Worm (Caenorhabditis elegans) whole organism, L4 larva: ENCODE results near the gene srbc-9.

Source experiments
- D1046.2 ChIP-seq: fragments of 200-800 bp; sonication (Bioruptor generic); IDR thresholded peaks from 2 replicates; pipeline ENCODE4 v1.3.6; 2022; ENCODE audit warnings: missing genetic modification characterization, missing compliant biosample characterization
- T20F7.1 ChIP-seq: fragments of 200-800 bp; sonication (Bioruptor generic); optimal IDR thresholded peaks from 2 replicates; lab custom pipeline; 2018; ENCODE audit warnings: mild to moderate bottlenecking, missing genetic modification characterization, missing compliant biosample characterization
- attf-4 ChIP-seq: sonication (generic microtip); optimal IDR thresholded peaks from 3 replicates; lab custom pipeline; 2017; ENCODE audit warnings: missing biosample characterization, missing genetic modification characterization
- ceh-20 ChIP-seq: fragments of 200-800 bp; sonication (Bioruptor generic); IDR thresholded peaks from 2 replicates; pipeline ENCODE4 v1.3.6; 2022; ENCODE audit warnings: missing genetic modification reagents, missing genetic modification characterization, missing compliant biosample characterization
- ceh-44 ChIP-seq: fragments of 200-800 bp; sonication (Bioruptor generic); IDR thresholded peaks from 2 replicates; pipeline ENCODE4 v1.3.6; 2022; ENCODE audit warnings: missing genetic modification reagents, missing genetic modification characterization, missing compliant biosample characterization
- ceh-82 ChIP-seq: sonication (generic microtip); optimal IDR thresholded peaks from 2 replicates; lab custom pipeline; 2017; ENCODE audit warnings: missing biosample characterization, missing genetic modification characterization
- cey-2 ChIP-seq: sonication (generic microtip); optimal IDR thresholded peaks from 3 replicates; lab custom pipeline; 2017; ENCODE audit warnings: missing genetic modification characterization, mild to moderate bottlenecking, missing compliant biosample characterization, antibody characterized with exemption, borderline replicate concordance; ENCODE audit not compliant: insufficient read depth
- ctbp-1 ChIP-seq: fragments of 200-800 bp; sonication (Bioruptor generic); IDR thresholded peaks from 2 replicates; pipeline ENCODE4 v1.3.6; 2022; ENCODE audit warnings: missing genetic modification reagents, missing genetic modification characterization, missing compliant biosample characterization
- daf-8 ChIP-seq: fragments of 200-800 bp; sonication (Bioruptor generic); IDR thresholded peaks from 2 replicates; pipeline ENCODE4 v1.3.6; 2022; ENCODE audit warnings: missing genetic modification characterization, missing compliant biosample characterization
- dve-1 ChIP-seq: sonication (generic microtip); optimal IDR thresholded peaks from 2 replicates; lab custom pipeline; 2017; ENCODE audit warnings: antibody characterized with exemption, mild to moderate bottlenecking, missing genetic modification characterization, missing compliant biosample characterization; ENCODE audit not compliant: insufficient read depth
- fos-1 ChIP-seq: fragments of 150-350 bp; optimal IDR thresholded peaks from 2 replicates; lab custom pipeline; 2014; ENCODE audit warnings: missing biosample characterization, missing genetic modification characterization
- gei-8 ChIP-seq: fragments of 200-800 bp; sonication (Bioruptor generic); optimal IDR thresholded peaks from 2 replicates; lab custom pipeline; 2018; ENCODE audit warnings: mild to moderate bottlenecking, missing genetic modification characterization, missing compliant biosample characterization
- hlh-30 ChIP-seq: sonication (generic microtip); optimal IDR thresholded peaks from 2 replicates; lab custom pipeline; 2017; ENCODE audit warnings: antibody characterized with exemption, mild to moderate bottlenecking, missing genetic modification characterization, missing compliant biosample characterization; ENCODE audit not compliant: insufficient read depth
- hmg-1.1 ChIP-seq: fragments of 200-800 bp; sonication (Bioruptor generic); IDR thresholded peaks from 2 replicates; pipeline ENCODE4 v1.3.6; 2022; ENCODE audit warnings: missing genetic modification reagents, missing genetic modification characterization, missing compliant biosample characterization
- lim-7 ChIP-seq: fragments of 200-800 bp; sonication (Bioruptor generic); IDR thresholded peaks from 2 replicates; pipeline ENCODE4 v1.3.6; 2022; ENCODE audit warnings: missing genetic modification characterization, missing compliant biosample characterization
- lin-38 ChIP-seq: fragments of 200-800 bp; sonication (Bioruptor generic); IDR thresholded peaks from 2 replicates; pipeline ENCODE4 v1.3.6; 2022; ENCODE audit warnings: missing genetic modification reagents, missing genetic modification characterization, missing compliant biosample characterization
- lir-3 ChIP-seq: sonication (generic microtip); optimal IDR thresholded peaks from 2 replicates; lab custom pipeline; 2016; ENCODE audit warnings: mild to moderate bottlenecking, missing genetic modification characterization, missing compliant biosample characterization
- lsy-2 ChIP-seq, 2 experiments: fragments of 150-350 bp in 1 of 2; sonication (generic microtip) in 1 of 2; optimal IDR thresholded peaks; 2 replicates each; lab custom pipeline; 2014 to 2017; ENCODE audit warnings: missing biosample characterization in 2 of 2, missing genetic modification characterization in 2 of 2
- mdt-29 ChIP-seq: fragments of 200-800 bp; sonication (Bioruptor generic); IDR thresholded peaks from 2 replicates; pipeline ENCODE4 v1.3.6; 2022; ENCODE audit warnings: missing genetic modification reagents, missing genetic modification characterization, missing compliant biosample characterization
- mes-2 ChIP-seq: sonication (generic microtip); optimal IDR thresholded peaks from 2 replicates; lab custom pipeline; 2016; ENCODE audit warnings: missing genotype, mild to moderate bottlenecking, missing genetic modification characterization, missing compliant biosample characterization; ENCODE audit not compliant: poor library complexity, severe bottlenecking
- nhr-111 ChIP-seq: fragments of 200-800 bp; sonication (Bioruptor generic); optimal IDR thresholded peaks from 2 replicates; lab custom pipeline; 2018; ENCODE audit warnings: mild to moderate bottlenecking, missing genetic modification characterization, missing compliant biosample characterization
- nhr-237 ChIP-seq: sonication (generic microtip); optimal IDR thresholded peaks from 2 replicates; lab custom pipeline; 2017; ENCODE audit warnings: missing biosample characterization, missing genetic modification characterization
- nhr-42 ChIP-seq: fragments of 200-800 bp; sonication (Bioruptor generic); IDR thresholded peaks from 2 replicates; pipeline ENCODE4 v1.3.6; 2022; ENCODE audit warnings: missing genetic modification characterization, missing compliant biosample characterization
- nhr-77 ChIP-seq: fragments of 150-350 bp; optimal IDR thresholded peaks from 2 replicates; lab custom pipeline; 2014; ENCODE audit warnings: missing biosample characterization, missing genetic modification characterization
- pha-4 ChIP-seq, 2 experiments: fragments of 150-350 bp in 1 of 2; fragments of 200-800 bp in 1 of 2; sonication (Bioruptor generic) in 1 of 2; IDR thresholded peaks in 1 of 2; optimal IDR thresholded peaks in 1 of 2; 2 replicates each; pipeline versions ENCODE4 v1.3.6 to Lab custom; 2014 to 2022; ENCODE audit warnings: missing genetic modification characterization in 2 of 2, missing genetic modification reagents in 2 of 2, missing biosample characterization in 1 of 2, missing compliant biosample characterization in 1 of 2
- pqm-1 ChIP-seq: sonication (generic microtip); optimal IDR thresholded peaks from 2 replicates; lab custom pipeline; 2017; ENCODE audit warnings: missing biosample characterization, missing genetic modification characterization
- rbr-2 ChIP-seq: sonication (generic microtip); optimal IDR thresholded peaks from 2 replicates; lab custom pipeline; 2016; ENCODE audit warnings: missing genotype, missing genetic modification characterization, missing compliant biosample characterization
- sdz-12 ChIP-seq: fragments of 200-800 bp; sonication (Bioruptor generic); optimal IDR thresholded peaks from 2 replicates; lab custom pipeline; 2018; ENCODE audit warnings: mild to moderate bottlenecking, missing genetic modification characterization, missing compliant biosample characterization
- skn-1 ChIP-seq: fragments of 150-350 bp; optimal IDR thresholded peaks from 2 replicates; lab custom pipeline; 2014; ENCODE audit warnings: missing biosample characterization, missing genetic modification characterization
- tra-1 ChIP-seq: fragments of 200-800 bp; sonication (Bioruptor generic); IDR thresholded peaks from 2 replicates; pipeline ENCODE4 v1.3.6; 2022; ENCODE audit warnings: missing genetic modification reagents, missing genetic modification characterization, missing compliant biosample characterization
- unc-130 ChIP-seq: sonication (generic microtip); optimal IDR thresholded peaks from 2 replicates; lab custom pipeline; 2016; ENCODE audit warnings: missing genetic modification reagents, missing genetic modification characterization, missing compliant biosample characterization
- unc-39 ChIP-seq: sonication (generic microtip); optimal IDR thresholded peaks from 2 replicates; lab custom pipeline; 2017; ENCODE audit warnings: missing biosample characterization, missing genetic modification characterization
- unc-62 ChIP-seq, 3 experiments: fragments of 150-350 bp in 1 of 3; sonication (generic microtip); optimal IDR thresholded peaks in 2 of 3; peaks in 1 of 3; 1 replicate in 1 of 3; 2 replicates in 2 of 3; lab custom pipeline; 2014 to 2017; ENCODE audit warnings: missing biosample characterization in 3 of 3, missing genetic modification characterization in 3 of 3, missing genetic modification reagents in 3 of 3, missing genotype in 1 of 3
- zip-2 ChIP-seq: fragments of 150-350 bp; optimal IDR thresholded peaks from 2 replicates; lab custom pipeline; 2014; ENCODE audit warnings: missing biosample characterization, missing genetic modification characterization
- ztf-11 ChIP-seq: fragments of 150-350 bp; optimal IDR thresholded peaks from 2 replicates; lab custom pipeline; 2014; ENCODE audit warnings: missing biosample characterization, missing genetic modification characterization

Gene srbc-9

ce11 chrV:7506207-7506606 is 16.0 kb upstream of the srbc-9 start:
- no peak for TF ChIP-seq T20F7.1 (GFP tag; lab: Kevin White, UChicago)
- TF ChIP-seq nhr-111 (GFP tag; lab: Kevin White, UChicago) = no peak
- TF ChIP-seq skn-1 (tag; lab: Kevin White, UChicago) = no peak
- TF ChIP-seq ceh-44 = 0 out of 2 replicates have a peak, but pooled peaks have one; percentile 3

DNA sequence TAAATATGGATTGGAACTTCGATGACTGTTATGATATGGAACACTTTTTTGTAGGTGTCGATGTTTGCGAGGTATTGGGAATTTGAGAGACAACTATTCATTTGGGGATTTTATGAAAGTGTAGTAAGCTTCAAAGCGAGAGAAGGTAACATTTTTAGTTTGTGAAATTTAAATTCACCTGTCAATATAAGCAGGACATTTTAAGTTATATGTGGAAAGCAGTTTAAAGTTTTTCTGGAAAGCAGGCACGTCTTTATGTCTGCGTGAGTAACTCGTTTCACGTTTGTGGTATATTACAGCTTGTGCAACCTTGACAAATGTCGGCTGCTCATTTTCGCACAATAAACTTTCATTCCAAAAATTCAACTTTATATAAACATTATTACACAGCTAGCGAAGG is 14.0 kb upstream of the srbc-9 start, which contains the start of gene srh-229:
srh-229 (minus strand) TSS at position 101 of the 400 bp plus-strand sequence.
- TF ChIP-seq hmg-1.1 (no peak), dve-1 (tag; lab: Kevin White, UChicago) (no peak), lsy-2 (tag; optimal IDR thresholded peaks at IDR 0.05; lab: Kevin White, UChicago) (no peak), attf-4 (tag; lab: Kevin White, UChicago) (no peak), ceh-20 (no peak), lin-38 (GFP tag; lab: Robert Waterston, UW) (no peak)

DNA sequence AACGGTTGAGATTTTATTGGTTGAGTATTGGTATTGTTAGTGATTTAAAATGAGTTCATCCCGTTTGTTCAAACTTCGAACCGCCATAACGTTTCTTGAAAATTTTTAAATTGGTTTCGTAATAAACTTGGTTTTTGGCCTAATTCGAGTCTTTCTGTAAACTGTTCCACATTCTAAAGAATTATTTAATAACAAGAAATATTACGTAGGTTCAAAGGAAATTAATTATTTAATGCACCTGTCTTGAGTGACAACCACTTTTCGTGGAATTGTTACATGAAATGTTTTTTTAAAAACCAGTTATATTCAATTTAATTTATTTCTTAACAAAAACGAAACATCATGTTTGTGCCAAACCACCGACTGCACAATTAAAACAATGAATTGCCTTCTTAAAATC is 11.0 kb upstream of the srbc-9 start:
- TF ChIP-seq lim-7 (GFP tag; lab: Robert Waterston, UW) (no peak), nhr-42 (GFP tag; lab: Robert Waterston, UW) (no peak), mes-2 (tag; lab: Kevin White, UChicago) (no peak), unc-39 (tag; lab: Kevin White, UChicago) (no peak), unc-62 (GFP tag; optimal IDR thresholded peaks at IDR 0.05 in 1 of 2; lab: Kevin White, UChicago) (no peak), unc-62 (tag; optimal IDR thresholded peaks at IDR 0.05; lab: Kevin White, UChicago) (no peak), unc-130 (GFP tag; lab: Kevin White, UChicago) (no peak), D1046.2 (GFP tag; lab: Robert Waterston, UW) (no peak), ceh-44 (no peak), hlh-30 (tag; lab: Kevin White, UChicago) (no peak), tra-1 (GFP tag; lab: Robert Waterston, UW) (no peak), nhr-77 (tag; lab: Kevin White, UChicago) (no peak)

- TF ChIP-seq T20F7.1 (GFP tag; lab: Kevin White, UChicago) = no peak
- no peak for TF ChIP-seq pha-4 (GFP tag; IDR thresholded peaks at IDR 0.05; lab: Robert Waterston, UW)
- TF ChIP-seq pha-4 (tag; optimal IDR thresholded peaks at IDR 0.05; lab: Kevin White, UChicago) = no peak
- no peak for TF ChIP-seq ceh-82 (tag; lab: Kevin White, UChicago)
- TF ChIP-seq nhr-111 (GFP tag; lab: Kevin White, UChicago) = no peak
- no peak for TF ChIP-seq nhr-237
- no peak for TF ChIP-seq skn-1 (tag; lab: Kevin White, UChicago)
- no peak for TF ChIP-seq lir-3 (tag; lab: Kevin White, UChicago)
- TF ChIP-seq gei-8 (GFP tag; lab: Kevin White, UChicago) = no peak
- no peak for TF ChIP-seq fos-1
- TF ChIP-seq cey-2 (tag; lab: Kevin White, UChicago) = no peak
- TF ChIP-seq ceh-44 = no peak
- no peak for TF ChIP-seq ztf-11
- TF ChIP-seq ctbp-1 = no peak
- TF ChIP-seq rbr-2 = no peak
- TF ChIP-seq mdt-29 (GFP tag; lab: Robert Waterston, UW) = no peak
- TF ChIP-seq pqm-1 = no peak
- TF ChIP-seq sdz-12 (GFP tag; lab: Kevin White, UChicago) = no peak
- no peak for TF ChIP-seq daf-8 (GFP tag; lab: Robert Waterston, UW)
- no peak for TF ChIP-seq zip-2 (tag; lab: Kevin White, UChicago)
These were observed 7.2 kb upstream of the srbc-9 start, which contains the start of gene srh-79 for ce11 chrV:7497440-7497839. Gene srh-79, plus strand, starts transcription at chrV:7497740.
